Worm (Caenorhabditis elegans) whole organism, L1 larva: ENCODE results near the gene ttc-39B.

Source experiments
- F16B12.6 ChIP-seq: fragments of 150-350 bp; optimal IDR thresholded peaks from 2 replicates; lab custom pipeline; 2014; ENCODE audit warnings: missing biosample characterization, missing genetic modification characterization
- aha-1 ChIP-seq: fragments of 150-350 bp; optimal IDR thresholded peaks from 2 replicates; lab custom pipeline; 2014; ENCODE audit warnings: missing biosample characterization, missing genetic modification characterization
- ama-1 ChIP-seq: fragments of 150-350 bp; optimal IDR thresholded peaks from 2 replicates; lab custom pipeline; 2014
- blmp-1 ChIP-seq: fragments of 150-350 bp; optimal IDR thresholded peaks from 2 replicates; lab custom pipeline; 2014; ENCODE audit warnings: missing biosample characterization, missing genetic modification characterization
- ceh-63 ChIP-seq: fragments of 200-800 bp; sonication (Bioruptor generic); optimal IDR thresholded peaks from 2 replicates; lab custom pipeline; 2018; ENCODE audit warnings: mild to moderate bottlenecking, missing genetic modification characterization, missing compliant biosample characterization
- ceh-8 ChIP-seq: fragments of 200-800 bp; sonication (Bioruptor generic); optimal IDR thresholded peaks from 2 replicates; lab custom pipeline; 2018; ENCODE audit warnings: mild to moderate bottlenecking, missing genetic modification characterization, moderate library complexity, missing compliant biosample characterization
- dsc-1 ChIP-seq: sonication (generic microtip); optimal IDR thresholded peaks from 2 replicates; lab custom pipeline; 2016; ENCODE audit warnings: mild to moderate bottlenecking, missing genetic modification characterization, missing compliant biosample characterization
- efl-1 ChIP-seq, 4 experiments: fragments of 150-350 bp; optimal IDR thresholded peaks in 3 of 4; peaks in 1 of 4; 1 replicate in 1 of 4; 2 replicates in 3 of 4; lab custom pipeline; 2014; ENCODE audit warnings: missing biosample characterization in 2 of 4, missing genetic modification characterization in 2 of 4, missing genetic modification reagents in 2 of 4
- egl-13 ChIP-seq: sonication (generic microtip); optimal IDR thresholded peaks from 2 replicates; lab custom pipeline; 2016; ENCODE audit warnings: missing genotype, missing genetic modification reagents, missing genetic modification characterization, missing compliant biosample characterization
- elt-2 ChIP-seq: sonication (generic microtip); optimal IDR thresholded peaks from 2 replicates; lab custom pipeline; 2016; ENCODE audit warnings: missing genetic modification characterization, mild to moderate bottlenecking, inconsistent platforms, missing compliant biosample characterization, missing genetic modification reagents
- fkh-10 ChIP-seq: sonication (generic microtip); optimal IDR thresholded peaks from 2 replicates; lab custom pipeline; 2017; ENCODE audit warnings: missing biosample characterization, missing genetic modification reagents, missing genetic modification characterization
- fkh-8 ChIP-seq: sonication (generic microtip); optimal IDR thresholded peaks from 2 replicates; lab custom pipeline; 2016; ENCODE audit warnings: mild to moderate bottlenecking, missing genetic modification characterization, missing compliant biosample characterization
- fos-1 ChIP-seq: fragments of 150-350 bp; optimal IDR thresholded peaks from 2 replicates; lab custom pipeline; 2014; ENCODE audit warnings: missing biosample characterization, missing genetic modification characterization
- hlh-4 ChIP-seq: sonication (generic microtip); optimal IDR thresholded peaks from 2 replicates; lab custom pipeline; 2016; ENCODE audit warnings: mild to moderate bottlenecking, missing genetic modification characterization, missing compliant biosample characterization
- hpl-2 ChIP-seq: fragments of 150-350 bp; optimal IDR thresholded peaks from 2 replicates; lab custom pipeline; 2014; ENCODE audit warnings: missing biosample characterization, missing genetic modification reagents, missing genetic modification characterization
- irx-1 ChIP-seq: sonication (generic microtip); optimal IDR thresholded peaks from 2 replicates; lab custom pipeline; 2016; ENCODE audit warnings: missing genetic modification characterization, missing compliant biosample characterization
- isw-1 ChIP-seq: fragments of 200-800 bp; sonication (Bioruptor generic); IDR thresholded peaks from 2 replicates; pipeline ENCODE4 v1.3.6; 2022; ENCODE audit warnings: missing genetic modification characterization, missing compliant biosample characterization
- jun-1 ChIP-seq: fragments of 150-350 bp; optimal IDR thresholded peaks from 2 replicates; lab custom pipeline; 2014; ENCODE audit warnings: missing biosample characterization, missing genetic modification reagents, missing genetic modification characterization
- lin-15B ChIP-seq: fragments of 150-350 bp; sonication (generic microtip); optimal IDR thresholded peaks from 3 replicates; lab custom pipeline; 2014; ENCODE audit warnings: missing biosample characterization, missing genetic modification characterization
- lin-35 ChIP-seq, 2 experiments: fragments of 150-350 bp; optimal IDR thresholded peaks; 2 replicates each; lab custom pipeline; 2014; ENCODE audit warnings: missing biosample characterization in 2 of 2, missing genetic modification characterization in 2 of 2, missing genetic modification reagents in 2 of 2
- lin-39 ChIP-seq: fragments of 150-350 bp; optimal IDR thresholded peaks from 2 replicates; lab custom pipeline; 2014; ENCODE audit warnings: missing biosample characterization, missing genetic modification reagents, missing genetic modification characterization
- lir-3 ChIP-seq: sonication (generic microtip); optimal IDR thresholded peaks from 2 replicates; lab custom pipeline; 2016; ENCODE audit warnings: mild to moderate bottlenecking, missing genetic modification characterization, moderate library complexity, missing compliant biosample characterization; ENCODE audit not compliant: poor library complexity
- mab-9 ChIP-seq: fragments of 200-800 bp; sonication (Bioruptor generic); IDR thresholded peaks from 2 replicates; pipeline ENCODE4 v1.3.6; 2022; ENCODE audit warnings: missing genetic modification reagents, missing genetic modification characterization, missing compliant biosample characterization
- mdl-1 ChIP-seq, 2 experiments: fragments of 150-350 bp; optimal IDR thresholded peaks; 2 replicates each; lab custom pipeline; 2014 to 2017; ENCODE audit warnings: missing biosample characterization in 2 of 2, missing genetic modification characterization in 2 of 2, inconsistent platforms in 1 of 2
- mef-2 ChIP-seq: fragments of 150-350 bp; optimal IDR thresholded peaks from 2 replicates; lab custom pipeline; 2014; ENCODE audit warnings: missing biosample characterization, missing genetic modification characterization
- nhr-11 ChIP-seq: fragments of 150-350 bp; optimal IDR thresholded peaks from 2 replicates; lab custom pipeline; 2014; ENCODE audit warnings: missing biosample characterization, missing genetic modification characterization
- nhr-20 ChIP-seq: sonication (generic microtip); optimal IDR thresholded peaks from 2 replicates; lab custom pipeline; 2016; ENCODE audit warnings: mild to moderate bottlenecking, missing genetic modification characterization, missing compliant biosample characterization
- nhr-237 ChIP-seq: fragments of 150-350 bp; optimal IDR thresholded peaks from 2 replicates; lab custom pipeline; 2014; ENCODE audit warnings: missing biosample characterization, missing genetic modification characterization
- nhr-28 ChIP-seq: fragments of 150-350 bp; optimal IDR thresholded peaks from 2 replicates; lab custom pipeline; 2014; ENCODE audit warnings: missing biosample characterization, missing genetic modification characterization
- nhr-71 ChIP-seq: sonication (generic microtip); optimal IDR thresholded peaks from 2 replicates; lab custom pipeline; 2016; ENCODE audit warnings: mild to moderate bottlenecking, missing genetic modification characterization, moderate library complexity, missing compliant biosample characterization
- nhr-77 ChIP-seq: fragments of 150-350 bp; optimal IDR thresholded peaks from 2 replicates; lab custom pipeline; 2014; ENCODE audit warnings: missing biosample characterization, missing genetic modification characterization
- nhr-85 ChIP-seq: sonication (generic microtip); peaks from one replicate; lab custom pipeline; 2016; ENCODE audit warnings: missing genetic modification characterization, inconsistent platforms, missing compliant biosample characterization
- pax-3 ChIP-seq: fragments of 200-800 bp; sonication (Bioruptor generic); optimal IDR thresholded peaks from 2 replicates; lab custom pipeline; 2018; ENCODE audit warnings: mild to moderate bottlenecking, missing genetic modification characterization, moderate library complexity, missing compliant biosample characterization
- pqm-1 ChIP-seq: sonication (generic microtip); optimal IDR thresholded peaks from 3 replicates; lab custom pipeline; 2017; ENCODE audit warnings: missing biosample characterization, missing genetic modification characterization
- skn-1 ChIP-seq: fragments of 150-350 bp; optimal IDR thresholded peaks from 2 replicates; lab custom pipeline; 2014; ENCODE audit warnings: missing biosample characterization, missing genetic modification characterization
- snpc-4 ChIP-seq: fragments of 150-350 bp; optimal IDR thresholded peaks from 2 replicates; lab custom pipeline; 2014; ENCODE audit warnings: missing biosample characterization, missing genetic modification characterization
- snu-23 ChIP-seq: sonication (generic microtip); optimal IDR thresholded peaks from 2 replicates; lab custom pipeline; 2016; ENCODE audit warnings: missing genetic modification characterization, missing compliant biosample characterization
- sox-4 ChIP-seq: sonication (generic microtip); optimal IDR thresholded peaks from 2 replicates; lab custom pipeline; 2016; ENCODE audit warnings: missing genetic modification characterization, missing compliant biosample characterization
- sptf-1 ChIP-seq: fragments of 150-350 bp; optimal IDR thresholded peaks from 2 replicates; lab custom pipeline; 2014; ENCODE audit warnings: missing biosample characterization, missing genetic modification characterization
- sup-37 ChIP-seq: fragments of 200-800 bp; sonication (Bioruptor generic); optimal IDR thresholded peaks from 2 replicates; lab custom pipeline; 2018; ENCODE audit warnings: mild to moderate bottlenecking, missing genetic modification characterization, missing compliant biosample characterization
- tbx-2 ChIP-seq: sonication (generic microtip); optimal IDR thresholded peaks from 2 replicates; lab custom pipeline; 2016; ENCODE audit warnings: missing genetic modification characterization, missing compliant biosample characterization
- tlp-1 ChIP-seq: fragments of 150-350 bp; optimal IDR thresholded peaks from 2 replicates; lab custom pipeline; 2014; ENCODE audit warnings: missing biosample characterization, missing genetic modification characterization
- unc-130 ChIP-seq: fragments of 150-350 bp; optimal IDR thresholded peaks from 2 replicates; lab custom pipeline; 2017; ENCODE audit warnings: missing biosample characterization, missing genetic modification characterization, inconsistent platforms
- unc-30 ChIP-seq: sonication (generic microtip); optimal IDR thresholded peaks from 2 replicates; lab custom pipeline; 2017; ENCODE audit warnings: missing biosample characterization, missing genetic modification characterization
- unc-62 ChIP-seq: fragments of 150-350 bp; optimal IDR thresholded peaks from 2 replicates; lab custom pipeline; 2014; ENCODE audit warnings: missing biosample characterization, missing genetic modification reagents, missing genetic modification characterization
- unc-86 ChIP-seq: sonication (generic microtip); optimal IDR thresholded peaks from 2 replicates; lab custom pipeline; 2016; ENCODE audit warnings: missing genetic modification characterization, missing compliant biosample characterization
- unc-98 ChIP-seq: fragments of 200-800 bp; sonication (Bioruptor generic); IDR thresholded peaks from 2 replicates; pipeline ENCODE4 v1.3.6; 2022; ENCODE audit warnings: missing genetic modification characterization, missing compliant biosample characterization
- vab-15 ChIP-seq: sonication (generic microtip); optimal IDR thresholded peaks from 2 replicates; lab custom pipeline; 2017; ENCODE audit warnings: missing genotype, mild to moderate bottlenecking, missing genetic modification characterization, missing compliant biosample characterization
- xbp-1 ChIP-seq: sonication (generic microtip); optimal IDR thresholded peaks from 2 replicates; lab custom pipeline; 2016; ENCODE audit warnings: missing genetic modification characterization, missing compliant biosample characterization
- zip-4 ChIP-seq: fragments of 200-800 bp; sonication (Bioruptor generic); optimal IDR thresholded peaks from 2 replicates; lab custom pipeline; 2018; ENCODE audit warnings: mild to moderate bottlenecking, missing genetic modification characterization, moderate library complexity, missing compliant biosample characterization
- ztf-4 ChIP-seq: fragments of 150-350 bp; optimal IDR thresholded peaks from 2 replicates; lab custom pipeline; 2014; ENCODE audit warnings: missing biosample characterization, missing genetic modification characterization

Gene ttc-39B

DNA sequence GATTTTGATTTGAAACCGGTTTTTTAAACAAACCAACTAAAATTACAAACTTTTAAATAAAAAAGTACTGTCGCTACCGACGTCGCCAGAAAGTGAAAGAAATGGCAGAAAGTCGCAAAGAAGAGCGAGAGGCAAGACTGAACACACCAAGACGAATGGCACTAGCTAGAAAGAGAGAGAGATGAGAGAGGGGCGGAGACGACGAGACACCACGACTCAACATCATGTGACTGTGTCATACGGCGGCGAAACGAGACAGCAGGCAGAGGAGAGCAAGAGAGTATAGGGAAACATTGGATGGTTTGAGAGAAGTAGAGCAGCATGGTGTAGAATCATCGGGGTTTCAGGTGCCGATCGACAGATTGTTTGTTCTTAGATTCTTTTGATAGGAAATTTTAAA is 14.6 kb upstream of the ttc-39B start (continued):
- no peak for TF ChIP-seq sptf-1 (tag; lab: Kevin White, UChicago)
- TF ChIP-seq snpc-4 (tag; lab: Kevin White, UChicago), result peak; percentile 60
- TF ChIP-seq ceh-63, result no peak
- peak; percentile 97 for TF ChIP-seq nhr-71 (tag; lab: Kevin White, UChicago)
- no peak for TF ChIP-seq vab-15 (tag; lab: Kevin White, UChicago)
- peak; percentile 88 for TF ChIP-seq fkh-8 (tag; lab: Kevin White, UChicago)
- TF ChIP-seq hlh-4 (tag; lab: Kevin White, UChicago), result no peak
- peak; percentile 20 for TF ChIP-seq lin-15B (tag; lab: Kevin White, UChicago)
- peak; percentile 46 for TF ChIP-seq egl-13 (tag; lab: Kevin White, UChicago)
- peak; percentile 67 for TF ChIP-seq isw-1 (GFP tag; lab: Robert Waterston, UW)
- peak; percentile 90 for TF ChIP-seq xbp-1 (tag; lab: Kevin White, UChicago)
- peak; percentile 22 for TF ChIP-seq sup-37
- TF ChIP-seq nhr-85 (tag; lab: Kevin White, UChicago), result peak; percentile 89
- TF ChIP-seq tbx-2 (tag; lab: Kevin White, UChicago), result peak; percentile 94
- peak; percentile 98 for TF ChIP-seq snu-23 (GFP tag; lab: Kevin White, UChicago)
- TF ChIP-seq F16B12.6 (tag; lab: Kevin White, UChicago), result no peak
- TF ChIP-seq dsc-1, result peak; percentile 82
- peak; percentile 73 for TF ChIP-seq ceh-8 (GFP tag; lab: Kevin White, UChicago)
- TF ChIP-seq lin-39 (tag; lab: Kevin White, UChicago), result peak; percentile 53
- TF ChIP-seq lir-3, result peak; percentile 78
- TF ChIP-seq ama-1 (lab: Kevin White, UChicago), result peak; percentile 97
- TF ChIP-seq zip-4 (GFP tag; lab: Kevin White, UChicago), result peak; percentile 66
- TF ChIP-seq hpl-2 (GFP tag; lab: Kevin White, UChicago), result peak; percentile 81
- peak; percentile 86 for TF ChIP-seq nhr-237 (tag; lab: Kevin White, UChicago)
- TF ChIP-seq unc-30, result no peak
- no peak for TF ChIP-seq nhr-28
- peak; percentile 91 for TF ChIP-seq unc-86
- TF ChIP-seq sox-4 (tag; lab: Kevin White, UChicago), result peak; percentile 69
- no peak for TF ChIP-seq unc-62
- peak; percentile 79 for TF ChIP-seq elt-2
- peak; percentile 29 for TF ChIP-seq aha-1
- TF ChIP-seq nhr-20 (tag; lab: Kevin White, UChicago), result peak; percentile 97
- peak; percentile 74 for TF ChIP-seq irx-1
- peak; percentile 70 for TF ChIP-seq mab-9
- peak; percentile 66 for TF ChIP-seq unc-130
- peak; percentile 82 to 85 for TF ChIP-seq efl-1 (optimal IDR thresholded peaks at IDR 0.05; lab: Kevin White, UChicago)
- peak; percentile 69 to 98 for TF ChIP-seq efl-1 (GFP tag; optimal IDR thresholded peaks at IDR 0.05 in 1 of 2; lab: Kevin White, UChicago)
- no peak for TF ChIP-seq tlp-1 (tag; lab: Kevin White, UChicago)
- TF ChIP-seq pqm-1 (tag; lab: Kevin White, UChicago), result no peak
- TF ChIP-seq mef-2 (tag; lab: Kevin White, UChicago), result peak; percentile 77
- TF ChIP-seq fos-1 (tag; lab: Kevin White, UChicago), result peak; percentile 85
- TF ChIP-seq ztf-4, result peak; percentile 96
- peak; percentile 92 for TF ChIP-seq blmp-1 (tag; lab: Kevin White, UChicago)
- TF ChIP-seq unc-98, result no peak
- peak; percentile 35 for TF ChIP-seq fkh-10 (GFP tag; lab: Kevin White, UChicago)
- peak; percentile 68 for TF ChIP-seq nhr-11 (tag; lab: Kevin White, UChicago)
- TF ChIP-seq pax-3, result peak; percentile 41
- peak; percentile 22 to 98 for TF ChIP-seq mdl-1 (tag; optimal IDR thresholded peaks at IDR 0.05; lab: Kevin White, UChicago)
- TF ChIP-seq jun-1, result peak; percentile 93
- TF ChIP-seq skn-1 (tag; lab: Kevin White, UChicago), result peak; percentile 80
- TF ChIP-seq nhr-77, result peak; percentile 28
- TF ChIP-seq lin-35 (GFP tag; optimal IDR thresholded peaks at IDR 0.05; lab: Kevin White, UChicago), result peak; percentile 81 to 89
- TF ChIP-seq, all 84 proteins: peak for 57
